Worm (Caenorhabditis elegans) whole organism, midembryonic: Measurements from ENCODE around the gene jkk-1.

ENCODE experiments used
- T22C8.4 ChIP-seq: fragments of 200-800 bp; sonication (Bioruptor generic); IDR thresholded peaks from 2 replicates; pipeline ENCODE4 v1.3.6; 2022; ENCODE audit warnings: missing genetic modification characterization, missing compliant biosample characterization
- flt-1 ChIP-seq: fragments of 200-800 bp; sonication (Bioruptor generic); IDR thresholded peaks from 2 replicates; pipeline ENCODE4 v1.3.6; 2022; ENCODE audit warnings: missing genetic modification characterization, missing compliant biosample characterization
- klf-2 ChIP-seq: fragments of 200-800 bp; sonication (Bioruptor generic); conservative IDR thresholded peaks from 2 replicates; pipeline ENCODE4 v1.3.6; 2022; ENCODE audit warnings: missing genetic modification reagents, missing genetic modification characterization, missing compliant biosample characterization
- med-1 ChIP-seq: sonication (generic microtip); optimal IDR thresholded peaks from 2 replicates; lab custom pipeline; 2017; ENCODE audit warnings: missing genetic modification characterization, mild to moderate bottlenecking, missing compliant biosample characterization, antibody characterized with exemption, missing genetic modification reagents; ENCODE audit not compliant: insufficient read depth
- ref-1 ChIP-seq: fragments of 200-800 bp; sonication (Bioruptor generic); conservative IDR thresholded peaks from 2 replicates; pipeline ENCODE4 v1.3.6; 2022; ENCODE audit warnings: missing genetic modification reagents, missing genetic modification characterization, missing compliant biosample characterization
- tab-1 ChIP-seq: fragments of 200-800 bp; sonication (Bioruptor generic); IDR thresholded peaks from 2 replicates; pipeline ENCODE4 v1.3.6; 2022; ENCODE audit warnings: missing genetic modification characterization, missing compliant biosample characterization
- ztf-23 ChIP-seq: fragments of 200-800 bp; sonication (Bioruptor generic); IDR thresholded peaks from 2 replicates; pipeline ENCODE4 v1.3.6; 2022; ENCODE audit warnings: missing genetic modification reagents, missing genetic modification characterization, missing compliant biosample characterization

ce11 chrX:5387629-5388028 lies 19.4 kb downstream of the jkk-1 start:
- TF ChIP-seq T22C8.4: no peak
- no peak for TF ChIP-seq med-1 (GFP tag; lab: Kevin White, UChicago)
- TF ChIP-seq ztf-23: no peak
- no peak for TF ChIP-seq flt-1 (GFP tag; lab: Robert Waterston, UW)
- TF ChIP-seq ref-1 (GFP tag; lab: Robert Waterston, UW): no peak
- TF ChIP-seq tab-1 (GFP tag; lab: Robert Waterston, UW): no peak
- no peak for TF ChIP-seq klf-2
